Fruit fly (Drosophila melanogaster) whole organism, embryonic: ENCODE results near the gene Adat1.

Experiments
- CG11560 ChIP-seq: fragments of 200-800 bp; sonication (Bioruptor generic); IDR thresholded peaks from 3 replicates; pipeline ENCODE4 v1.3.6; 2022; ENCODE audit warnings: missing biosample characterization, missing genetic modification characterization
- CG11695 ChIP-seq: fragments of 200-800 bp; sonication (Bioruptor generic); IDR thresholded peaks from 3 replicates; pipeline ENCODE4 v1.3.6; 2022; ENCODE audit warnings: missing biosample characterization, missing genetic modification characterization
- CG13894 ChIP-seq: fragments of 200-800 bp; sonication (Bioruptor generic); optimal IDR thresholded peaks from 3 replicates; lab custom pipeline; 2018; ENCODE audit warnings: missing biosample characterization, mild to moderate bottlenecking, missing genetic modification characterization, moderate library complexity
- CG2202 ChIP-seq: fragments of 200-800 bp; sonication (Bioruptor generic); optimal IDR thresholded peaks from 2 replicates; lab custom pipeline; 2018; ENCODE audit warnings: missing biosample characterization, mild to moderate bottlenecking, missing genetic modification characterization
- CG6254 ChIP-seq: fragments of 200-800 bp; sonication (Bioruptor generic); optimal IDR thresholded peaks from 3 replicates; lab custom pipeline; 2017; ENCODE audit warnings: mild to moderate bottlenecking, missing biosample characterization, missing genetic modification reagents, missing genetic modification characterization
- CG9727 ChIP-seq: fragments of 200-800 bp; sonication (Bioruptor generic); optimal IDR thresholded peaks from 3 replicates; lab custom pipeline; 2017; ENCODE audit warnings: missing biosample characterization, mild to moderate bottlenecking, missing genetic modification characterization
- Hr78 ChIP-seq, 2 experiments: fragments of 200-800 bp in 1 of 2; fragments of >200 bp in 1 of 2; sonication (Bioruptor generic) in 1 of 2; optimal IDR thresholded peaks; 2 replicates each; lab custom pipeline; 2017 to 2019; ENCODE audit warnings: missing biosample characterization in 2 of 2, missing genetic modification characterization in 2 of 2, mild to moderate bottlenecking in 1 of 2, moderate library complexity in 1 of 2
- ato ChIP-seq: fragments of 200-800 bp; sonication (Bioruptor generic); IDR thresholded peaks from 2 replicates; pipeline ENCODE4 v1.3.6; 2022; ENCODE audit warnings: missing biosample characterization, missing genetic modification characterization; ENCODE audit not compliant: partially characterized antibody
- bcd ChIP-seq: fragments of 200-800 bp; sonication (Bioruptor generic); optimal IDR thresholded peaks from 2 replicates; lab custom pipeline; 2017; ENCODE audit warnings: missing biosample characterization, mild to moderate bottlenecking, missing genetic modification characterization
- gce ChIP-seq: fragments of 200-800 bp; sonication (Bioruptor generic); IDR thresholded peaks from 3 replicates; pipeline ENCODE4 v1.3.6; 2022; ENCODE audit warnings: missing biosample characterization, missing genetic modification characterization
- hkb ChIP-seq, 2 experiments: fragments of 200-800 bp in 1 of 2; fragments of >200 bp in 1 of 2; sonication (Bioruptor generic) in 1 of 2; IDR thresholded peaks in 1 of 2; optimal IDR thresholded peaks in 1 of 2; 2 replicates each; pipeline versions ENCODE4 v1.3.6 to Lab custom; 2017 to 2022; ENCODE audit warnings: missing biosample characterization in 1 of 2, missing genetic modification characterization in 1 of 2
- seq ChIP-seq: fragments of 200-800 bp; sonication (Bioruptor generic); IDR thresholded peaks from 2 replicates; pipeline ENCODE4 v1.3.6; 2022; ENCODE audit warnings: missing biosample characterization, missing genetic modification characterization

DNA sequence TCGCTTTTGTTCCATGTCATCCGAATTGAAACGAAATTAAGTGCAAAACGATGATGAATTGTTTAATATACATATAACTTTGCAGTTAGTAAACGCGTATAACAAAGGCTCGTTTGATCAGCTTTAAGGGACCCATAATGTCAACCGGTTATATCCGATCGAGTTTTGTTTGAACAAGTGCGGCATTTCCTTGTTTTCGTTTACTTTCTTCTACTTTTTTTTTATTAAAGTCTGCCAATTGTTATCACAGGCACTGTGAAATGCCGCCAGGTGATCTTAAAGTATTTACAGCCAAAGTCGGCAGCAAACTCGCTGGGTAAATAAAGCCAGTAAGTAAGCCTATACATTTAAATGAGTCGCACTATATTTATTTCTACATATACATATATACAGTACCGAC is 4.2 kb downstream of the Adat1 start:
- TF ChIP-seq CG13894 (tag; lab: Kevin White, UChicago) (no peak), gce (GFP tag; lab: Robert Waterston, UW) (no peak), seq (GFP tag; lab: Robert Waterston, UW) (no peak), CG9727 (GFP tag; lab: Kevin White, UChicago) (no peak), ato (no peak), CG2202 (tag; lab: Kevin White, UChicago) (no peak), CG6254 (GFP tag; lab: Kevin White, UChicago) (no peak), CG11560 (tag; lab: Robert Waterston, UW) (no peak), Hr78 (GFP tag; optimal IDR thresholded peaks at IDR 0.05; lab: Kevin White, UChicago) (no peak), bcd (GFP tag; lab: Kevin White, UChicago) (no peak), hkb (optimal IDR thresholded peaks at IDR 0.05; lab: Kevin White, UChicago) (no peak), hkb (GFP tag; IDR thresholded peaks at IDR 0.05; lab: Robert Waterston, UW) (no peak), CG11695 (no peak)
